Worm (Caenorhabditis elegans) whole organism, early embryonic: ENCODE data around the gene drd-50.

Experiments used
- B0310.2 ChIP-seq: sonication (generic microtip); optimal IDR thresholded peaks from 2 replicates; lab custom pipeline; 2016; ENCODE audit warnings: mild to moderate bottlenecking, missing genetic modification characterization, missing compliant biosample characterization
- F13C5.2 ChIP-seq: sonication (generic microtip); optimal IDR thresholded peaks from 2 replicates; lab custom pipeline; 2017; ENCODE audit warnings: mild to moderate bottlenecking, missing genetic modification characterization, inconsistent platforms, missing compliant biosample characterization
- aly-1 ChIP-seq: sonication (generic microtip); optimal IDR thresholded peaks from 2 replicates; lab custom pipeline; 2016; ENCODE audit warnings: missing genetic modification characterization, missing compliant biosample characterization
- ama-1 ChIP-seq: fragments of 150-350 bp; optimal IDR thresholded peaks from 2 replicates; lab custom pipeline; 2014
- ceh-13 ChIP-seq: fragments of 200-800 bp; sonication (Bioruptor generic); optimal IDR thresholded peaks from 2 replicates; lab custom pipeline; 2018; ENCODE audit warnings: mild to moderate bottlenecking, missing genetic modification characterization, missing compliant biosample characterization
- ceh-36 ChIP-seq: sonication (generic microtip); optimal IDR thresholded peaks from 2 replicates; lab custom pipeline; 2016; ENCODE audit warnings: missing genetic modification characterization, inconsistent platforms, missing compliant biosample characterization
- ets-7 ChIP-seq: sonication (generic microtip); optimal IDR thresholded peaks from 2 replicates; lab custom pipeline; 2016; ENCODE audit warnings: missing genotype, missing genetic modification characterization, missing compliant biosample characterization
- flt-1 ChIP-seq: fragments of 200-800 bp; sonication (Bioruptor generic); IDR thresholded peaks from 2 replicates; pipeline ENCODE4 v1.3.6; 2022; ENCODE audit warnings: missing genetic modification characterization, missing compliant biosample characterization
- hmbx-1 ChIP-seq: sonication (generic microtip); optimal IDR thresholded peaks from 2 replicates; lab custom pipeline; 2016; ENCODE audit warnings: mild to moderate bottlenecking, missing genetic modification characterization, missing compliant biosample characterization
- hmg-4 ChIP-seq: fragments of 200-800 bp; sonication (Bioruptor generic); optimal IDR thresholded peaks from 2 replicates; lab custom pipeline; 2018; ENCODE audit warnings: mild to moderate bottlenecking, missing genetic modification characterization, missing compliant biosample characterization
- hnd-1 ChIP-seq: sonication (generic microtip); optimal IDR thresholded peaks from 2 replicates; lab custom pipeline; 2016; ENCODE audit warnings: missing genetic modification characterization, missing compliant biosample characterization
- pes-1 ChIP-seq: fragments of 200-800 bp; sonication (Bioruptor generic); IDR thresholded peaks from 2 replicates; pipeline ENCODE4 v1.3.6; 2022; ENCODE audit warnings: missing genetic modification reagents, missing genetic modification characterization, missing compliant biosample characterization
- scrt-1 ChIP-seq: fragments of 200-800 bp; sonication (Bioruptor generic); IDR thresholded peaks from 2 replicates; pipeline ENCODE4 v1.3.6; 2022; ENCODE audit warnings: missing genetic modification characterization, missing compliant biosample characterization
- sea-1 ChIP-seq: fragments of 200-800 bp; sonication (Bioruptor generic); conservative IDR thresholded peaks from 2 replicates; pipeline ENCODE4 v1.3.6; 2022; ENCODE audit warnings: missing genetic modification characterization, missing compliant biosample characterization
- tbx-11 ChIP-seq: fragments of 200-800 bp; sonication (Bioruptor generic); IDR thresholded peaks from 2 replicates; pipeline ENCODE4 v1.3.6; 2022; ENCODE audit warnings: missing genetic modification characterization, missing compliant biosample characterization
- tbx-37 ChIP-seq: fragments of 200-800 bp; sonication (Bioruptor generic); conservative IDR thresholded peaks from 2 replicates; pipeline ENCODE4 v1.3.6; 2022; ENCODE audit warnings: missing genetic modification reagents, missing genetic modification characterization, missing compliant biosample characterization
- tra-4 ChIP-seq: sonication (generic microtip); optimal IDR thresholded peaks from 2 replicates; lab custom pipeline; 2017; ENCODE audit warnings: missing genetic modification characterization, missing compliant biosample characterization

drd-50 gene

DNA sequence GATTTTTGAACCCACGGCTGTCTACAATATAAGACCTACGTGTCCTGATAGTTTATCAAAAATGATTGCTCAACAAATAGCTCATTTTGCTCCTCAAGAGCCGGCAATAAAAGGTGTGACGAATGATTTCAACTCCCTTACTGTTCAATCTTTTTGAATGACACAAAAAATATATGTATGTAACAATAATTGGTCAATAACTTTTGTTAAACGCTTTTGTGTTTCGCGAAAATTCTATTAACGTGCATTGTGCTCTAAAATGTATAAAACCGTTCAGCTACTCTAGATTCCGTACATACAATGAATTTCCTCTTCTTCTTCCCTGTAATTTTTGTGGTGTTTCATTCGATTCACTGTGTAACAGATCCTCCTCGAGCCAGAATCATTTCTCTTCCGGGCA is 38.0 kb upstream of the drd-50 start, which contains the start of gene C35B1.4:
Gene C35B1.4, plus strand, starts transcription at position 301 of the 400 bp plus-strand sequence.
- TF ChIP-seq aly-1 (tag; lab: Kevin White, UChicago) (no peak), hmg-4 (no peak), hmbx-1 (no peak), ceh-36 (tag; lab: Kevin White, UChicago) (no peak), pes-1 (GFP tag; lab: Robert Waterston, UW) (no peak), tbx-11 (no peak)

DNA sequence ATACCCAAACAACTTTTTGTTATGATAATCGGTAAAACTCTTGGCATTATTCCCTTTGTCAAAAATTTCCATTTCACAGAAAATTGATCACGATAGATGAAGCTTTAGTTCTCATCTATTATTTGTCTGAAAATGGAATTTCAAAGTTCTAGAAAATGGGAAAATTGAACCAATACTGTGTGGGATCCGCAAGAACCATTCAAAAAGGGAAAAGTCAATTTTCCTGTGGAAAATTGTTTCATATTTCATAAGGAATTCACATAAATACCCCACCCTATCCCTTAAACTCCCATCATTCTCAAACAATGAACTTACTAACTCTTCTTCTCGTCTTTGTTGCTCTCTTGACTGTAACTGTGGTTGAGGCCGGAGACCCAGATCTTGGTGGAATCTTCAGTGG is 36.7 kb upstream of the drd-50 start, which contains the start of the genes C35B1.9 and C35B1.3:
Gene C35B1.9, minus strand, starts transcription at position 101 of the 400 bp plus-strand sequence.
Gene C35B1.3, plus strand, starts transcription at position 306 of the 400 bp plus-strand sequence.
- no peak for TF ChIP-seq F13C5.2 (tag; lab: Kevin White, UChicago)
- no peak for TF ChIP-seq ama-1
- no peak for TF ChIP-seq sea-1 (GFP tag; lab: Robert Waterston, UW)
- TF ChIP-seq hmbx-1 = no peak

- TF ChIP-seq tra-4 (no peak), F13C5.2 (tag; lab: Kevin White, UChicago) (no peak), pes-1 (GFP tag; lab: Robert Waterston, UW) (no peak), scrt-1 (GFP tag; lab: Robert Waterston, UW) (no peak), ceh-13 (GFP tag; lab: Kevin White, UChicago) (no peak), B0310.2 (tag; lab: Kevin White, UChicago) (no peak)
Observed at ce11 chrIV:4082599-4082998, 34.9 kb upstream of the drd-50 start.

DNA sequence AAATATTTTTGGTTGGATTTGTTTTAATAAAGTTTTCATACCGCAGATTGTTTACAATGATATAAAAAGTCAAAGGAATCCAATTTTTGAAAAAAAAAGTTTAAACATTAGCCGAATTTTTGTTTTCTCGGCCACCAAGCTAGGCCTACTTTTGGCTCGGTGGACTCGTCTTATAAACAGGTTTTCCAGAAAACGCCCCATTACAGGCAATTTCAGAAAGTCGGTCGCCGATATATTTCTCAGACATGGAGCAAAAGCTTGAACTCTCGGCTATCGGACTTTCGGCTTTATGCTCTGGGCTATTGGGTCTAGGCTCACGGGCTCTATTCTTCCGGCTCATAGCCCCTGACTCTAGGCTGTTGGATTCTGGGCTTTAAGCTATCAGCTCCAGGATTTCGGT is 34.4 kb upstream of the drd-50 start:
- TF ChIP-seq pes-1 (GFP tag; lab: Robert Waterston, UW) (no peak), flt-1 (GFP tag; lab: Robert Waterston, UW) (no peak), hmbx-1 (no peak)

DNA sequence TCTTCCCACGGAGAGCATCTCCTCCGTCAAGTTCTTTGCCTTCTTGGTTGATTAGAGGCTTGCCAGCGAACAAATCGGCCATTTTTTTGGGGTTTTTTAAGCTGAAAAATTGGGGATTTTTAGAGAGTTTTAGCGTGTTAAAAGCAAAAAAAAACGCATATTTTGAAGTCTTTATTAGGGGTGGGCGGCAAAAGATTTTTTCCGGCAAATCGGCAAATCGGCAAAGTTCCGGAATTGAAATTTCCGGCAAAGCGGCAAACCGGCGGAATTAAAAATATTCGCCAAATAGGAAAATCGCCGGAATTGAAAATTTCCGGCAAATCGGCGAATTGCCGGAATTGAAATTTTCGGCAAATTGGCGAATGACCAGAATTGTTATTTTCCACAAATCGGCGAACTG is 33.4 kb upstream of the drd-50 start, which contains the start of gene C35B1.5:
Gene C35B1.5, minus strand, starts transcription at position 101 of the 400 bp plus-strand sequence.
- TF ChIP-seq aly-1 (tag; lab: Kevin White, UChicago) (no peak), ceh-13 (GFP tag; lab: Kevin White, UChicago) (no peak), ceh-36 (tag; lab: Kevin White, UChicago) (no peak), ets-7 (tag; lab: Kevin White, UChicago) (no peak), F13C5.2 (tag; lab: Kevin White, UChicago) (no peak), tra-4 (no peak), hnd-1 (no peak), tbx-37 (GFP tag; lab: Robert Waterston, UW) (no peak), hmbx-1 (no peak), tbx-11 (no peak), pes-1 (GFP tag; lab: Robert Waterston, UW) (no peak), ama-1 (no peak), B0310.2 (tag; lab: Kevin White, UChicago) (no peak), scrt-1 (GFP tag; lab: Robert Waterston, UW) (no peak)

- TF ChIP-seq ceh-36 (tag; lab: Kevin White, UChicago) = no peak
- TF ChIP-seq B0310.2 (tag; lab: Kevin White, UChicago) = no peak
- TF ChIP-seq tbx-37 (GFP tag; lab: Robert Waterston, UW) = no peak
- TF ChIP-seq F13C5.2 (tag; lab: Kevin White, UChicago) = no peak
- TF ChIP-seq ets-7 (tag; lab: Kevin White, UChicago) = no peak
- TF ChIP-seq ama-1 = no peak
- TF ChIP-seq hnd-1 = no peak
- TF ChIP-seq ceh-13 (GFP tag; lab: Kevin White, UChicago) = no peak
- no peak for TF ChIP-seq tra-4
- no peak for TF ChIP-seq hmg-4
Observed at ce11 chrIV:4085022-4085421, 32.5 kb upstream of the drd-50 start.

- no peak for TF ChIP-seq pes-1 (GFP tag; lab: Robert Waterston, UW)
- no peak for TF ChIP-seq flt-1 (GFP tag; lab: Robert Waterston, UW)
- TF ChIP-seq aly-1 (tag; lab: Kevin White, UChicago) = no peak
- TF ChIP-seq ama-1 = no peak
- TF ChIP-seq ets-7 (tag; lab: Kevin White, UChicago) = no peak
- TF ChIP-seq hmg-4 = no peak
- no peak for TF ChIP-seq ceh-36 (tag; lab: Kevin White, UChicago)
- TF ChIP-seq tra-4 = no peak
- TF ChIP-seq F13C5.2 (tag; lab: Kevin White, UChicago) = no peak
- TF ChIP-seq hmbx-1 = no peak
- no peak for TF ChIP-seq scrt-1 (GFP tag; lab: Robert Waterston, UW)
- no peak for TF ChIP-seq tbx-37 (GFP tag; lab: Robert Waterston, UW)
- TF ChIP-seq B0310.2 (tag; lab: Kevin White, UChicago) = no peak
Observed at ce11 chrIV:4085787-4086262, 31.7 kb upstream of the drd-50 start, which contains the start of gene C35B1.2. C35B1.2 (plus strand) TSS chrIV:4086212.

DNA sequence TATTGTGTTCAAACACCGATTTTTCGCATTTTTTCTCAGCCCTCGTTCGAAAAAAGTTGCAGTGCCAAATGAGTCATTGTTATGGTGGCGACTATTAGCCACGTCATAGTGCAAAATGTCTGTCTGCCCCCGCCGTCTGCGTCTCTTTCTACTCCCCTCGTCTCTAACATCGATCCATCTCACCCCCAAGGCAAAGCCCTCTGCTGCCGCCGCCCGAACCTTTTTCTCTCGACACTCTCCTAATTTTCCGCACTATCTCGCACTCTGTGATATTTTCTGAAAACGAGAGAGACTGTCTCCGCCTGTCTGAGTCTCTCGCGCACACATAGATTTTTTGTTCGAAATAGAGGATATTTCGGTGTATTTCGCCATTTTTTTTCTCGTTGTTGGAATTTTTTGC is 24.4 kb upstream of the drd-50 start:
- TF ChIP-seq aly-1 (tag; lab: Kevin White, UChicago) (no peak), flt-1 (GFP tag; lab: Robert Waterston, UW) (no peak), ceh-36 (tag; lab: Kevin White, UChicago) (no peak), hnd-1 (no peak), ama-1 (no peak), tbx-37 (GFP tag; lab: Robert Waterston, UW) (no peak), sea-1 (GFP tag; lab: Robert Waterston, UW) (no peak), hmbx-1 (no peak), hmg-4 (no peak), ceh-13 (GFP tag; lab: Kevin White, UChicago) (no peak)
